Worm (Caenorhabditis elegans) whole organism, L3 larva: ENCODE data around the gene C40C9.4.

Source experiments
- daf-12 ChIP-seq: fragments of 150-350 bp; optimal IDR thresholded peaks from 2 replicates; lab custom pipeline; 2014; ENCODE audit warnings: missing biosample characterization, missing genetic modification reagents, missing genetic modification characterization
- fos-1 ChIP-seq: fragments of 150-350 bp; optimal IDR thresholded peaks from 2 replicates; lab custom pipeline; 2014; ENCODE audit warnings: missing biosample characterization, missing genetic modification characterization
- nhr-12 ChIP-seq: fragments of 150-350 bp; optimal IDR thresholded peaks from 2 replicates; lab custom pipeline; 2014; ENCODE audit warnings: missing biosample characterization, missing genetic modification characterization
- nhr-25 ChIP-seq: sonication (generic microtip); optimal IDR thresholded peaks from 2 replicates; lab custom pipeline; 2017; ENCODE audit warnings: missing biosample characterization, missing genetic modification characterization
- nhr-28 ChIP-seq: fragments of 150-350 bp; optimal IDR thresholded peaks from 2 replicates; lab custom pipeline; 2014; ENCODE audit warnings: missing biosample characterization, missing genetic modification characterization
- pqm-1 ChIP-seq: fragments of 150-350 bp; optimal IDR thresholded peaks from 2 replicates; lab custom pipeline; 2017; ENCODE audit warnings: missing biosample characterization, missing genetic modification characterization, inconsistent platforms
- snpc-4 ChIP-seq: fragments of 150-350 bp; optimal IDR thresholded peaks from 2 replicates; lab custom pipeline; 2014; ENCODE audit warnings: missing biosample characterization, missing genetic modification characterization
- unc-39 ChIP-seq: sonication (generic microtip); optimal IDR thresholded peaks from 4 replicates; lab custom pipeline; 2017; ENCODE audit warnings: missing biosample characterization, missing genetic modification characterization

DNA sequence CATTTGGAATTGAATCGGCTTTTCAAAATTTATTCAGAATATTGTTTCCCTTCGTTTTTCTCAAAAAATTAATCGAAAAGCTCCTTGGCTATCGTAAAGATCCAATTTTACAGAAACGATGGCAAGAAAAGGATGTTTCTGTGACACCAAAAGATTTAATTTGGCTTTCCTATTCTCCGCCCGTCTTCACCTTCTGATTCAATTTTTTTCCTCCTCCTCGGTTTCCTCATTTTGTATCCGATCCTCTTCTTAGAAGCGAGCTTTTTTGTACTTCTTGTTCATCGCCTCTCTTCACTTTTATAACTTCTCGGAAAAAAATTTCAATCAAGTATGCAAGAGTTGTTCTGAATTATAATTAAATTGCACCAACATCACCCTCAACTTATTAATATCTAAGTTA lies 40.9 kb upstream of the C40C9.4 start:
- TF ChIP-seq unc-39 (tag; lab: Kevin White, UChicago), result no peak
- TF ChIP-seq snpc-4 (tag; lab: Kevin White, UChicago), result no peak
- TF ChIP-seq fos-1, result no peak
- TF ChIP-seq nhr-12 (tag; lab: Kevin White, UChicago), result no peak
- no peak for TF ChIP-seq pqm-1 (tag; lab: Kevin White, UChicago)
- no peak for TF ChIP-seq nhr-25 (tag; lab: Kevin White, UChicago)
- no peak for TF ChIP-seq nhr-28 (tag; lab: Kevin White, UChicago)
- TF ChIP-seq daf-12 (tag; lab: Kevin White, UChicago), result no peak
